Fruit fly (Drosophila melanogaster): ENCODE results near the gene CG10514.
A peak's percentile ranks its signal among the peaks of the same experiment; 100 is the strongest.

The CG10514 gene

dm6 chr3R:25232271-25232989 is 47.2 kb downstream of the CG10514 start, which contains the start of gene Cad96Cb (continued):
- TF ChIP-seq MBD-R2 (GFP tag; IDR thresholded peaks at IDR 0.05) (no peak), cad (GFP tag; optimal IDR thresholded peaks at IDR 0.05) (no peak), inv (GFP tag; IDR thresholded peaks at IDR 0.05; ENCODE audit: partially characterized antibody) (no peak), CG2202 (tag; optimal IDR thresholded peaks at IDR 0.05) (peak; percentile 48), tup (GFP tag; optimal IDR thresholded peaks at IDR 0.05) (no peak), CG6254 (GFP tag; optimal IDR thresholded peaks at IDR 0.05) (peak; percentile 90), CG12942 (GFP tag; optimal IDR thresholded peaks at IDR 0.05) (peak; percentile 53), Sin3A (optimal IDR thresholded peaks at IDR 0.05) (no peak), sob (GFP tag; IDR thresholded peaks at IDR 0.05) (no peak), ERR (GFP tag; optimal IDR thresholded peaks at IDR 0.05) (peak; percentile 54), CG33557 (GFP tag; optimal IDR thresholded peaks at IDR 0.05) (peak; percentile 93), CG31441 (GFP tag; IDR thresholded peaks at IDR 0.05) (peak; percentile 94), chn (GFP tag; optimal IDR thresholded peaks at IDR 0.05) (peak; percentile 65), prd (optimal IDR thresholded peaks at IDR 0.05) (no peak), prd (GFP tag; IDR thresholded peaks at IDR 0.05) (peak; percentile 75), CG12155 (GFP tag; optimal IDR thresholded peaks at IDR 0.05) (peak; percentile 64), crol (GFP tag; IDR thresholded peaks at IDR 0.05) (peak; percentile 75), bigmax (GFP tag; optimal IDR thresholded peaks at IDR 0.05) (no peak), oc (tag; optimal IDR thresholded peaks at IDR 0.05) (peak; percentile 34), Nf-YB (GFP tag; optimal IDR thresholded peaks at IDR 0.05) (peak; percentile 67), Rfx (GFP tag; IDR thresholded peaks at IDR 0.05) (peak; percentile 12), shn (GFP tag; optimal IDR thresholded peaks at IDR 0.05) (peak; percentile 53), mld (GFP tag; IDR thresholded peaks at IDR 0.05; ENCODE audit: partially characterized antibody) (no peak), wdn (GFP tag; IDR thresholded peaks at IDR 0.05) (no peak), CG2129 (GFP tag; IDR thresholded peaks at IDR 0.05; ENCODE audit: partially characterized antibody) (no peak), CG2116 (GFP tag; optimal IDR thresholded peaks at IDR 0.05) (peak; percentile 64), gfzf (GFP tag; optimal IDR thresholded peaks at IDR 0.05) (no peak), Sry-β (GFP tag; optimal IDR thresholded peaks at IDR 0.05) (peak; percentile 45), dmrt99B (tag; optimal IDR thresholded peaks at IDR 0.05) (peak; percentile 93), Bdp1 (GFP tag; optimal IDR thresholded peaks at IDR 0.05) (peak; percentile 58), danr (GFP tag; IDR thresholded peaks at IDR 0.05) (peak; percentile 44; the same call in 1 of the 2 replicates), h (optimal IDR thresholded peaks at IDR 0.05) (no peak), insv (GFP tag; optimal IDR thresholded peaks at IDR 0.05) (peak in 1 of 2 experiments; percentile 3), nom (GFP tag; optimal IDR thresholded peaks at IDR 0.05) (peak; percentile 81), bowl (GFP tag; IDR thresholded peaks at IDR 0.05) (no peak), schlank (tag; optimal IDR thresholded peaks at IDR 0.05) (no peak), CG9215 (GFP tag; IDR thresholded peaks at IDR 0.05) (peak; percentile 40; the same call in 1 of the 2 replicates), Gug (GFP tag; IDR thresholded peaks at IDR 0.05) (peak; percentile 36; the same call in 2 of the 4 replicates), Dad (GFP tag; optimal IDR thresholded peaks at IDR 0.05) (peak; percentile 64), run (tag; optimal IDR thresholded peaks at IDR 0.05) (peak; percentile 72), CG10462 (GFP tag; optimal IDR thresholded peaks at IDR 0.05) (peak; percentile 72), hbn (GFP tag; IDR thresholded peaks at IDR 0.05; ENCODE audit: partially characterized antibody) (no peak), CG6272 (GFP tag; IDR thresholded peaks at IDR 0.05) (no peak), CG4820 (GFP tag; optimal IDR thresholded peaks at IDR 0.05) (peak; percentile 89), cg (GFP tag; optimal IDR thresholded peaks at IDR 0.05) (no peak), CG10267 (tag; optimal IDR thresholded peaks at IDR 0.05) (peak; percentile 84), z (GFP tag; IDR thresholded peaks at IDR 0.05) (no peak), CG7357 (GFP tag; IDR thresholded peaks at IDR 0.05) (0 out of 3 replicates have a peak, but pooled peaks have one; percentile 50), Awh (GFP tag; IDR thresholded peaks at IDR 0.05) (peak; percentile 25; the same call in 1 of the 2 replicates), CG30403 (GFP tag; optimal IDR thresholded peaks at IDR 0.05) (peak; percentile 92), CG12236 (GFP tag; optimal IDR thresholded peaks at IDR 0.05) (peak; percentile 83)
